Fruit fly (Drosophila melanogaster) whole organism, embryonic: ENCODE data around the gene kat-60L1.

Experiments
- Antp ChIP-seq: fragments of 200-800 bp; sonication (Bioruptor generic); optimal IDR thresholded peaks from 3 replicates; lab custom pipeline; 2016; ENCODE audit warnings: missing biosample characterization, missing genetic modification characterization
- CG11456 ChIP-seq: fragments of 200-800 bp; sonication (Bioruptor generic); IDR thresholded peaks from 3 replicates; pipeline ENCODE4 v1.3.6; 2022; ENCODE audit warnings: missing biosample characterization, missing genetic modification characterization
- CG11695 ChIP-seq: fragments of 200-800 bp; sonication (Bioruptor generic); IDR thresholded peaks from 3 replicates; pipeline ENCODE4 v1.3.6; 2022; ENCODE audit warnings: missing biosample characterization, missing genetic modification characterization
- CG12071 ChIP-seq: fragments of 200-800 bp; sonication (Bioruptor generic); optimal IDR thresholded peaks from 3 replicates; lab custom pipeline; 2018; ENCODE audit warnings: missing biosample characterization, mild to moderate bottlenecking, missing genetic modification characterization
- CG12391 ChIP-seq: fragments of 200-800 bp; sonication (Bioruptor generic); optimal IDR thresholded peaks from 3 replicates; lab custom pipeline; 2018; ENCODE audit warnings: missing biosample characterization, mild to moderate bottlenecking, missing genetic modification characterization, moderate library complexity
- CG14667 ChIP-seq: fragments of 200-800 bp; sonication (Bioruptor generic); IDR thresholded peaks from 2 replicates; pipeline ENCODE4 v1.3.6; 2022; ENCODE audit warnings: missing biosample characterization, missing genetic modification characterization
- CG1647 ChIP-seq: fragments of 200-800 bp; sonication (Bioruptor generic); optimal IDR thresholded peaks from 3 replicates; lab custom pipeline; 2016; ENCODE audit warnings: missing biosample characterization, missing genetic modification characterization
- CG17385 ChIP-seq: fragments of 200-800 bp; sonication (Bioruptor generic); optimal IDR thresholded peaks from 3 replicates; lab custom pipeline; 2018; ENCODE audit warnings: missing biosample characterization, mild to moderate bottlenecking, missing genetic modification characterization
- CG1832 ChIP-seq: fragments of 200-800 bp; sonication (Bioruptor generic); optimal IDR thresholded peaks from 2 replicates; lab custom pipeline; 2017; ENCODE audit warnings: missing biosample characterization, mild to moderate bottlenecking, missing genetic modification characterization, inconsistent platforms
- CG2712 ChIP-seq: fragments of 200-800 bp; optimal IDR thresholded peaks from 3 replicates; lab custom pipeline; 2019; ENCODE audit warnings: missing biosample characterization, mild to moderate bottlenecking, missing genetic modification characterization, moderate library complexity
- CG2875 ChIP-seq: fragments of 200-800 bp; sonication (Bioruptor generic); optimal IDR thresholded peaks from 2 replicates; lab custom pipeline; 2017; ENCODE audit warnings: missing biosample characterization, mild to moderate bottlenecking, missing genetic modification characterization, missing genetic modification reagents
- CG32767 ChIP-seq: fragments of 200-800 bp; sonication (Bioruptor generic); IDR thresholded peaks from 2 replicates; pipeline ENCODE4 v1.3.6; 2022; ENCODE audit warnings: missing biosample characterization, missing genetic modification characterization
- CG3407 ChIP-seq: fragments of 200-800 bp; sonication (Bioruptor generic); optimal IDR thresholded peaks from 2 replicates; lab custom pipeline; 2018; ENCODE audit warnings: missing biosample characterization, mild to moderate bottlenecking, missing genetic modification characterization
- CG3847 ChIP-seq: fragments of 200-800 bp; sonication (Bioruptor generic); IDR thresholded peaks from 2 replicates; pipeline ENCODE4 v1.3.6; 2022; ENCODE audit warnings: missing biosample characterization, missing genetic modification characterization
- CG3995 ChIP-seq: fragments of 200-800 bp; sonication (Bioruptor generic); optimal IDR thresholded peaks from 3 replicates; lab custom pipeline; 2016; ENCODE audit warnings: missing biosample characterization, missing genetic modification characterization
- CG42726 ChIP-seq: fragments of 200-800 bp; sonication (Bioruptor generic); IDR thresholded peaks from 2 replicates; pipeline ENCODE4 v1.3.6; 2022; ENCODE audit warnings: missing biosample characterization, missing genetic modification characterization; ENCODE audit not compliant: partially characterized antibody
- CG4328 ChIP-seq: fragments of 200-800 bp; sonication (Bioruptor generic); optimal IDR thresholded peaks from 3 replicates; lab custom pipeline; 2017; ENCODE audit warnings: missing biosample characterization, missing genetic modification reagents, missing genetic modification characterization
- CG4730 ChIP-seq: fragments of 200-800 bp; sonication (Bioruptor generic); IDR thresholded peaks from 2 replicates; pipeline ENCODE4 v1.3.6; 2022; ENCODE audit warnings: missing biosample characterization, missing genetic modification characterization
- CG4820 ChIP-seq: fragments of 200-800 bp; sonication (Bioruptor generic); optimal IDR thresholded peaks from 3 replicates; lab custom pipeline; 2016; ENCODE audit warnings: missing biosample characterization, missing genetic modification characterization
- CG6791 ChIP-seq: fragments of 200-800 bp; sonication (Bioruptor generic); IDR thresholded peaks from 3 replicates; pipeline ENCODE4 v1.3.6; 2022; ENCODE audit warnings: missing biosample characterization, missing genetic modification characterization; ENCODE audit not compliant: partially characterized antibody
- CG7745 ChIP-seq: fragments of 200-800 bp; sonication (Bioruptor generic); optimal IDR thresholded peaks from 2 replicates; lab custom pipeline; 2018; ENCODE audit warnings: missing biosample characterization, mild to moderate bottlenecking, missing genetic modification characterization, moderate library complexity
- CG8388 ChIP-seq: fragments of 200-800 bp; sonication (Bioruptor generic); optimal IDR thresholded peaks from 2 replicates; lab custom pipeline; 2019; ENCODE audit warnings: missing biosample characterization, mild to moderate bottlenecking, missing genetic modification characterization, moderate library complexity
- CG8924 ChIP-seq: fragments of 200-800 bp; optimal IDR thresholded peaks from 3 replicates; lab custom pipeline; 2019; ENCODE audit warnings: missing biosample characterization, mild to moderate bottlenecking, missing genetic modification characterization, moderate library complexity
- CG9797 ChIP-seq: fragments of 200-800 bp; sonication (Bioruptor generic); optimal IDR thresholded peaks from 3 replicates; lab custom pipeline; 2018; ENCODE audit warnings: missing biosample characterization, mild to moderate bottlenecking, missing genetic modification characterization
- CG9876 ChIP-seq: fragments of 200-800 bp; sonication (Bioruptor generic); optimal IDR thresholded peaks from 2 replicates; lab custom pipeline; 2016; ENCODE audit warnings: missing biosample characterization, missing genetic modification characterization
- CTCF ChIP-seq: fragments of 200-800 bp; sonication (Bioruptor generic); optimal IDR thresholded peaks from 2 replicates; lab custom pipeline; 2017; ENCODE audit warnings: missing biosample characterization, mild to moderate bottlenecking, missing genetic modification characterization, moderate library complexity
- Camta ChIP-seq: fragments of 200-800 bp; sonication (Bioruptor generic); optimal IDR thresholded peaks from 2 replicates; lab custom pipeline; 2016; ENCODE audit warnings: missing biosample characterization, missing genetic modification characterization
- CkIIα-i1 ChIP-seq: fragments of 200-800 bp; sonication (Bioruptor generic); IDR thresholded peaks from 2 replicates; pipeline ENCODE4 v1.3.6; 2022; ENCODE audit warnings: missing biosample characterization, missing genetic modification characterization
- Doc3 ChIP-seq: fragments of 200-800 bp; sonication (Bioruptor generic); IDR thresholded peaks from 3 replicates; pipeline ENCODE4 v1.3.6; 2022; ENCODE audit warnings: missing biosample characterization, missing genetic modification characterization; ENCODE audit not compliant: partially characterized antibody
- GATAe ChIP-seq: fragments of 200-800 bp; sonication (Bioruptor generic); conservative IDR thresholded peaks from 2 replicates; pipeline ENCODE4 v1.3.6; 2022; ENCODE audit warnings: missing biosample characterization, missing genetic modification characterization
- H15 ChIP-seq: fragments of 200-800 bp; sonication (Bioruptor generic); IDR thresholded peaks from 3 replicates; pipeline ENCODE4 v1.3.6; 2022; ENCODE audit warnings: missing biosample characterization, missing genetic modification characterization
- Mad ChIP-seq: fragments of 200-800 bp; sonication (Bioruptor generic); optimal IDR thresholded peaks from 2 replicates; lab custom pipeline; 2016; ENCODE audit warnings: missing biosample characterization, missing genetic modification characterization
- Mrtf ChIP-seq: fragments of 200-800 bp; sonication (Bioruptor generic); IDR thresholded peaks from 3 replicates; pipeline ENCODE4 v1.3.6; 2022; ENCODE audit warnings: missing biosample characterization, missing genetic modification characterization
- Optix ChIP-seq: fragments of 200-800 bp; sonication (Bioruptor generic); IDR thresholded peaks from 3 replicates; pipeline ENCODE4 v1.3.6; 2022; ENCODE audit warnings: missing biosample characterization, missing genetic modification characterization
- Trl ChIP-seq, 3 experiments: fragments of >200 bp in 2 of 3; fragments of 200-800 bp in 1 of 3; sonication (Bioruptor generic) in 1 of 3; optimal IDR thresholded peaks; 2 replicates in 1 of 3; 3 replicates in 2 of 3; lab custom pipeline; 2016 to 2017; ENCODE audit warnings: missing biosample characterization in 1 of 3, missing genetic modification characterization in 1 of 3
- abd-A ChIP-seq: fragments of 200-800 bp; sonication (Bioruptor generic); optimal IDR thresholded peaks from 3 replicates; lab custom pipeline; 2019; ENCODE audit warnings: missing biosample characterization, mild to moderate bottlenecking, missing genetic modification characterization, moderate library complexity
- ac ChIP-seq: fragments of 200-800 bp; sonication (Bioruptor generic); optimal IDR thresholded peaks from 3 replicates; lab custom pipeline; 2017; ENCODE audit warnings: missing biosample characterization, mild to moderate bottlenecking, missing genetic modification characterization
- gsb-n ChIP-seq: fragments of 200-800 bp; sonication (Bioruptor generic); optimal IDR thresholded peaks from 3 replicates; lab custom pipeline; 2018; ENCODE audit warnings: missing biosample characterization, mild to moderate bottlenecking, missing genetic modification characterization
- kay ChIP-seq: fragments of 200-800 bp; sonication (Bioruptor generic); optimal IDR thresholded peaks from 2 replicates; lab custom pipeline; 2016; ENCODE audit warnings: missing biosample characterization, missing genetic modification characterization
- ken ChIP-seq: fragments of 200-800 bp; sonication (Bioruptor generic); IDR thresholded peaks from 3 replicates; pipeline ENCODE4 v1.3.6; 2022; ENCODE audit warnings: missing biosample characterization, missing genetic modification characterization
- lbe ChIP-seq: fragments of 200-800 bp; sonication (Bioruptor generic); optimal IDR thresholded peaks from 2 replicates; lab custom pipeline; 2016; ENCODE audit warnings: missing biosample characterization, mild to moderate bottlenecking, missing genetic modification characterization
- mld ChIP-seq: fragments of 200-800 bp; sonication (Bioruptor generic); IDR thresholded peaks from 3 replicates; pipeline ENCODE4 v1.3.6; 2022; ENCODE audit warnings: missing biosample characterization, missing genetic modification characterization; ENCODE audit not compliant: partially characterized antibody
- nom ChIP-seq: fragments of 200-800 bp; sonication (Bioruptor generic); optimal IDR thresholded peaks from 2 replicates; lab custom pipeline; 2017; ENCODE audit warnings: missing biosample characterization, missing genetic modification characterization, mild to moderate bottlenecking, moderate library complexity, missing genetic modification reagents
- otp ChIP-seq: fragments of 200-800 bp; sonication (Bioruptor generic); IDR thresholded peaks from 3 replicates; pipeline ENCODE4, ENCODE4 v1.3.6; 2022; ENCODE audit warnings: missing biosample characterization, missing genetic modification characterization
- pan ChIP-seq, 4 experiments: fragments of >200 bp in 3 of 4; fragments of 200-800 bp in 1 of 4; sonication (Bioruptor generic) in 1 of 4; optimal IDR thresholded peaks in 3 of 4; IDR thresholded peaks in 1 of 4; 2 replicates each; pipeline versions ENCODE4 v1.3.6 to Lab custom; 2017 to 2022; ENCODE audit warnings: missing biosample characterization in 2 of 4, missing genetic modification characterization in 2 of 4, mixed read lengths in 1 of 4
- psq ChIP-seq: fragments of 200-800 bp; sonication (Bioruptor generic); optimal IDR thresholded peaks from 2 replicates; lab custom pipeline; 2017; ENCODE audit warnings: missing biosample characterization, missing genetic modification characterization
- run ChIP-seq: fragments of 200-800 bp; sonication (Bioruptor generic); optimal IDR thresholded peaks from 3 replicates; lab custom pipeline; 2018; ENCODE audit warnings: missing biosample characterization, mild to moderate bottlenecking, missing genetic modification characterization
- tap ChIP-seq: fragments of 200-800 bp; optimal IDR thresholded peaks from 3 replicates; lab custom pipeline; 2019; ENCODE audit warnings: missing biosample characterization, mild to moderate bottlenecking, missing genetic modification characterization, moderate library complexity
- yki ChIP-seq: fragments of >200 bp; optimal IDR thresholded peaks from 3 replicates; lab custom pipeline; 2018

Gene kat-60L1

dm6 chr3R:5742278-5743196, 39.0 kb upstream of the kat-60L1 start, which contains the start of the genes Sym and Madm (continued):
- TF ChIP-seq CG4328 (GFP tag; lab: Kevin White, UChicago) (no peak), GATAe (GFP tag; lab: Robert Waterston, UW) (no peak), Optix (GFP tag; lab: Robert Waterston, UW) (no peak), CG4820 (GFP tag; lab: Kevin White, UChicago) (no peak), pan (optimal IDR thresholded peaks at IDR 0.05; lab: Kevin White, UChicago) (no peak), pan (GFP tag; optimal IDR thresholded peaks at IDR 0.05 in 1 of 2, IDR thresholded peaks at IDR 0.05 in 1 of 2) (no peak), CkIIα-i1 (GFP tag; lab: Robert Waterston, UW) (no peak), mld (no peak; the same call in 2 of the 3 replicates), Camta (GFP tag; lab: Kevin White, UChicago) (peak; percentile 29), CG3407 (no peak), lbe (GFP tag; lab: Kevin White, UChicago) (no peak), CG17385 (GFP tag; lab: Kevin White, UChicago) (no peak), CG2875 (GFP tag; lab: Kevin White, UChicago) (no peak), CG32767 (no peak), CG42726 (GFP tag; lab: Robert Waterston, UW) (0 out of 2 replicates have a peak, but pooled peaks have one; percentile 23), Trl (optimal IDR thresholded peaks at IDR 0.05; lab: Kevin White, UChicago) (no peak), Trl (GFP tag; optimal IDR thresholded peaks at IDR 0.05; lab: Kevin White, UChicago) (peak; percentile 27), CG9876 (GFP tag; lab: Kevin White, UChicago) (peak; percentile 29), tap (tag; lab: Kevin White, UChicago) (no peak), psq (peak; percentile 1), CG7745 (tag; lab: Kevin White, UChicago) (no peak), CG6791 (GFP tag; lab: Robert Waterston, UW) (peak; percentile 64), run (tag; lab: Kevin White, UChicago) (no peak), CG3995 (peak; percentile 61), kay (GFP tag; lab: Kevin White, UChicago) (peak; percentile 4), CG1832 (GFP tag; lab: Kevin White, UChicago) (no peak), Doc3 (GFP tag; lab: Robert Waterston, UW) (peak; percentile 83), CG3847 (GFP tag; lab: Robert Waterston, UW) (peak; percentile 36; the same call in 1 of the 2 replicates), CG9797 (GFP tag; lab: Kevin White, UChicago) (peak; percentile 63), CG12071 (GFP tag; lab: Kevin White, UChicago) (no peak), CG2712 (tag; lab: Kevin White, UChicago) (peak; percentile 54), gsb-n (tag; lab: Kevin White, UChicago) (no peak), Mad (GFP tag; lab: Kevin White, UChicago) (peak; percentile 7), abd-A (no peak), ac (GFP tag; lab: Kevin White, UChicago) (no peak), CG8924 (tag; lab: Kevin White, UChicago) (peak; percentile 44), CG8388 (GFP tag; lab: Kevin White, UChicago) (no peak), CG11695 (GFP tag; lab: Robert Waterston, UW) (no peak), CG1647 (GFP tag; lab: Kevin White, UChicago) (no peak), ken (GFP tag; lab: Robert Waterston, UW) (no peak), yki (lab: Kevin White, UChicago) (no peak), CG12391 (tag; lab: Kevin White, UChicago) (peak; percentile 55), nom (GFP tag; lab: Kevin White, UChicago) (no peak), Antp (peak; percentile 19), CG14667 (GFP tag; lab: Robert Waterston, UW) (no peak), CG11456 (GFP tag; lab: Robert Waterston, UW) (no peak), Mrtf (GFP tag; lab: Robert Waterston, UW) (no peak), otp (no peak), CG4730 (GFP tag; lab: Robert Waterston, UW) (no peak), CTCF (GFP tag; lab: Kevin White, UChicago) (no peak), H15 (GFP tag; lab: Robert Waterston, UW) (no peak; the same call in 2 of the 3 replicates)
